Fruit fly (Drosophila melanogaster) whole organism, embryonic: ENCODE measurements around the gene CG14082.
A peak's percentile ranks its signal among the peaks of the same experiment; 100 is the strongest.

ENCODE experiments used
- Adf1 ChIP-seq: fragments of 200-800 bp; sonication (Bioruptor generic); IDR thresholded peaks from 2 replicates; pipeline ENCODE4 v1.3.6; 2022; ENCODE audit warnings: missing biosample characterization, missing genetic modification characterization
- Bgb ChIP-seq: fragments of 200-800 bp; sonication (Bioruptor generic); IDR thresholded peaks from 2 replicates; pipeline ENCODE4 v1.3.6; 2022; ENCODE audit warnings: missing biosample characterization, missing genetic modification characterization; ENCODE audit not compliant: partially characterized antibody
- CG10274 ChIP-seq: fragments of 200-800 bp; sonication (Bioruptor generic); optimal IDR thresholded peaks from 3 replicates; lab custom pipeline; 2017; ENCODE audit warnings: missing biosample characterization, mild to moderate bottlenecking, missing genetic modification characterization
- CG10979 ChIP-seq: fragments of 200-800 bp; sonication (Bioruptor generic); optimal IDR thresholded peaks from 2 replicates; lab custom pipeline; 2018; ENCODE audit warnings: missing biosample characterization, mild to moderate bottlenecking, missing genetic modification characterization, moderate library complexity
- CG12155 ChIP-seq: fragments of 200-800 bp; sonication (Bioruptor generic); optimal IDR thresholded peaks from 3 replicates; lab custom pipeline; 2016; ENCODE audit warnings: missing biosample characterization, missing genetic modification characterization
- CG12391 ChIP-seq: fragments of 200-800 bp; sonication (Bioruptor generic); optimal IDR thresholded peaks from 3 replicates; lab custom pipeline; 2018; ENCODE audit warnings: missing biosample characterization, mild to moderate bottlenecking, missing genetic modification characterization, moderate library complexity
- CG14014 ChIP-seq: fragments of 200-800 bp; sonication (Bioruptor generic); IDR thresholded peaks from 2 replicates; pipeline ENCODE4 v1.3.6; 2022; ENCODE audit warnings: missing biosample characterization, missing genetic modification characterization
- CG1603 ChIP-seq: fragments of 200-800 bp; sonication (Bioruptor generic); optimal IDR thresholded peaks from 2 replicates; lab custom pipeline; 2019; ENCODE audit warnings: missing biosample characterization, mild to moderate bottlenecking, missing genetic modification characterization, moderate library complexity
- CG16779 ChIP-seq: fragments of 200-800 bp; sonication (Bioruptor generic); IDR thresholded peaks from 2 replicates; pipeline ENCODE4 v1.3.6; 2022; ENCODE audit warnings: missing biosample characterization, missing genetic modification characterization
- CG17829 ChIP-seq: fragments of 200-800 bp; optimal IDR thresholded peaks from 2 replicates; lab custom pipeline; 2019; ENCODE audit warnings: missing biosample characterization, mild to moderate bottlenecking, missing genetic modification characterization, moderate library complexity
- CG18262 ChIP-seq: fragments of 200-800 bp; optimal IDR thresholded peaks from 3 replicates; lab custom pipeline; 2019; ENCODE audit warnings: missing biosample characterization, mild to moderate bottlenecking, missing genetic modification characterization, moderate library complexity
- CG31388 ChIP-seq: fragments of 200-800 bp; sonication (Bioruptor generic); optimal IDR thresholded peaks from 2 replicates; lab custom pipeline; 2016; ENCODE audit warnings: missing biosample characterization, missing genetic modification characterization
- CG33557 ChIP-seq: fragments of 200-800 bp; sonication (Bioruptor generic); optimal IDR thresholded peaks from 2 replicates; lab custom pipeline; 2019; ENCODE audit warnings: missing biosample characterization, mild to moderate bottlenecking, missing genetic modification characterization, moderate library complexity
- CG4360 ChIP-seq: fragments of 200-800 bp; sonication (Bioruptor generic); IDR thresholded peaks from 2 replicates; pipeline ENCODE4 v1.3.6; 2022; ENCODE audit warnings: missing biosample characterization, missing genetic modification characterization
- CG5245 ChIP-seq: fragments of 200-800 bp; sonication (Bioruptor generic); optimal IDR thresholded peaks from 3 replicates; lab custom pipeline; 2016; ENCODE audit warnings: missing biosample characterization, missing genetic modification characterization
- CG6791 ChIP-seq: fragments of 200-800 bp; sonication (Bioruptor generic); IDR thresholded peaks from 3 replicates; pipeline ENCODE4 v1.3.6; 2022; ENCODE audit warnings: missing biosample characterization, missing genetic modification characterization; ENCODE audit not compliant: partially characterized antibody
- CG9437 ChIP-seq: fragments of 200-800 bp; sonication (Bioruptor generic); optimal IDR thresholded peaks from 2 replicates; lab custom pipeline; 2018; ENCODE audit warnings: missing biosample characterization, mild to moderate bottlenecking, missing genetic modification characterization
- Camta ChIP-seq: fragments of 200-800 bp; sonication (Bioruptor generic); optimal IDR thresholded peaks from 2 replicates; lab custom pipeline; 2016; ENCODE audit warnings: missing biosample characterization, missing genetic modification characterization
- D ChIP-seq, 2 experiments: fragments of 200-800 bp in 1 of 2; fragments of >200 bp in 1 of 2; sonication (Bioruptor generic) in 1 of 2; optimal IDR thresholded peaks; 2 replicates in 1 of 2; 3 replicates in 1 of 2; lab custom pipeline; 2017; ENCODE audit warnings: mild to moderate bottlenecking in 1 of 2, missing biosample characterization in 1 of 2, missing genetic modification characterization in 1 of 2, missing genetic modification reagents in 1 of 2
- D19A ChIP-seq: fragments of 200-800 bp; optimal IDR thresholded peaks from 3 replicates; lab custom pipeline; 2019; ENCODE audit warnings: missing biosample characterization, mild to moderate bottlenecking, missing genetic modification characterization, moderate library complexity
- Dbx ChIP-seq: fragments of 200-800 bp; sonication (Bioruptor generic); IDR thresholded peaks from 3 replicates; pipeline ENCODE4 v1.3.6; 2022; ENCODE audit warnings: missing biosample characterization, missing genetic modification characterization
- Deaf1 ChIP-seq: fragments of 200-800 bp; optimal IDR thresholded peaks from 3 replicates; lab custom pipeline; 2019; ENCODE audit warnings: missing biosample characterization, mild to moderate bottlenecking, missing genetic modification characterization, moderate library complexity
- Ets65A ChIP-seq: fragments of 200-800 bp; sonication (Bioruptor generic); peaks from one replicate; lab custom pipeline; 2016; ENCODE audit warnings: missing biosample characterization, missing genetic modification characterization
- Lim3 ChIP-seq: fragments of 200-800 bp; sonication (Bioruptor generic); IDR thresholded peaks from 2 replicates; pipeline ENCODE4 v1.3.6; 2022; ENCODE audit warnings: missing biosample characterization, missing genetic modification characterization
- Med ChIP-seq: fragments of 200-800 bp; sonication (Bioruptor generic); peaks from one replicate; lab custom pipeline; 2016; ENCODE audit warnings: missing biosample characterization, missing genetic modification characterization, mild to moderate bottlenecking, inconsistent platforms, moderate library complexity
- PHDP ChIP-seq: fragments of 200-800 bp; sonication (Bioruptor generic); optimal IDR thresholded peaks from 3 replicates; lab custom pipeline; 2018; ENCODE audit warnings: missing biosample characterization, mild to moderate bottlenecking, missing genetic modification characterization, moderate library complexity
- Ssrp ChIP-seq: fragments of 200-800 bp; sonication (Bioruptor generic); optimal IDR thresholded peaks from 2 replicates; lab custom pipeline; 2018; ENCODE audit warnings: missing biosample characterization, mild to moderate bottlenecking, missing genetic modification characterization, moderate library complexity
- ara ChIP-seq: fragments of 200-800 bp; sonication (Bioruptor generic); IDR thresholded peaks from 2 replicates; pipeline ENCODE4 v1.3.6; 2022; ENCODE audit warnings: missing biosample characterization, missing genetic modification characterization
- az2 ChIP-seq: fragments of 200-800 bp; sonication (Bioruptor generic); optimal IDR thresholded peaks from 3 replicates; lab custom pipeline; 2016; ENCODE audit warnings: missing biosample characterization, missing genetic modification characterization
- br ChIP-seq: fragments of >200 bp; optimal IDR thresholded peaks from 2 replicates; lab custom pipeline; 2017
- bsh ChIP-seq, 2 experiments: fragments of 200-800 bp; sonication (Bioruptor generic); optimal IDR thresholded peaks; 2 replicates each; lab custom pipeline; 2017 to 2018; ENCODE audit warnings: mild to moderate bottlenecking in 2 of 2, missing biosample characterization in 2 of 2, missing genetic modification characterization in 2 of 2, moderate library complexity in 1 of 2
- croc ChIP-seq: fragments of 200-800 bp; sonication (Bioruptor generic); conservative IDR thresholded peaks from 3 replicates; pipeline ENCODE4 v1.3.6; 2022; ENCODE audit warnings: missing biosample characterization, missing genetic modification characterization
- crol ChIP-seq: fragments of 200-800 bp; sonication (Bioruptor generic); IDR thresholded peaks from 2 replicates; pipeline ENCODE4 v1.3.6; 2022; ENCODE audit warnings: missing biosample characterization, missing genetic modification characterization
- dmrt11E ChIP-seq: fragments of 200-800 bp; sonication (Bioruptor generic); optimal IDR thresholded peaks from 3 replicates; lab custom pipeline; 2018; ENCODE audit warnings: missing biosample characterization, mild to moderate bottlenecking, missing genetic modification characterization, moderate library complexity
- emc ChIP-seq: fragments of 200-800 bp; sonication (Bioruptor generic); optimal IDR thresholded peaks from 2 replicates; lab custom pipeline; 2016; ENCODE audit warnings: missing biosample characterization, missing genetic modification characterization
- fd96Cb ChIP-seq: fragments of 200-800 bp; sonication (Bioruptor generic); optimal IDR thresholded peaks from 2 replicates; lab custom pipeline; 2018; ENCODE audit warnings: missing biosample characterization, mild to moderate bottlenecking, missing genetic modification characterization, moderate library complexity
- gem ChIP-seq: fragments of 200-800 bp; sonication (Bioruptor generic); optimal IDR thresholded peaks from 2 replicates; lab custom pipeline; 2019; ENCODE audit warnings: missing biosample characterization, mild to moderate bottlenecking, missing genetic modification characterization, moderate library complexity
- h ChIP-seq: fragments of >200 bp; optimal IDR thresholded peaks from 2 replicates; lab custom pipeline; 2017
- jigr1 ChIP-seq: fragments of 200-800 bp; sonication (Bioruptor generic); IDR thresholded peaks from 3 replicates; pipeline ENCODE4 v1.3.6; 2022; ENCODE audit warnings: missing biosample characterization, missing genetic modification characterization
- lbe ChIP-seq: fragments of 200-800 bp; sonication (Bioruptor generic); optimal IDR thresholded peaks from 2 replicates; lab custom pipeline; 2016; ENCODE audit warnings: missing biosample characterization, mild to moderate bottlenecking, missing genetic modification characterization
- mld ChIP-seq: fragments of 200-800 bp; sonication (Bioruptor generic); IDR thresholded peaks from 3 replicates; pipeline ENCODE4 v1.3.6; 2022; ENCODE audit warnings: missing biosample characterization, missing genetic modification characterization; ENCODE audit not compliant: partially characterized antibody
- nom ChIP-seq: fragments of 200-800 bp; sonication (Bioruptor generic); optimal IDR thresholded peaks from 2 replicates; lab custom pipeline; 2017; ENCODE audit warnings: missing biosample characterization, missing genetic modification characterization, mild to moderate bottlenecking, moderate library complexity, missing genetic modification reagents
- pan ChIP-seq, 4 experiments: fragments of >200 bp in 3 of 4; fragments of 200-800 bp in 1 of 4; sonication (Bioruptor generic) in 1 of 4; optimal IDR thresholded peaks in 3 of 4; IDR thresholded peaks in 1 of 4; 2 replicates each; pipeline versions ENCODE4 v1.3.6 to Lab custom; 2017 to 2022; ENCODE audit warnings: missing biosample characterization in 2 of 4, missing genetic modification characterization in 2 of 4, mixed read lengths in 1 of 4
- phol ChIP-seq: fragments of 200-800 bp; sonication (Bioruptor generic); optimal IDR thresholded peaks from 3 replicates; lab custom pipeline; 2018; ENCODE audit warnings: missing biosample characterization, mild to moderate bottlenecking, missing genetic modification characterization, moderate library complexity
- row ChIP-seq: fragments of 200-800 bp; sonication (Bioruptor generic); IDR thresholded peaks from 3 replicates; pipeline ENCODE4 v1.3.6; 2022; ENCODE audit warnings: missing biosample characterization, missing genetic modification characterization
- sens ChIP-seq: fragments of 200-800 bp; sonication (Bioruptor generic); peaks from one replicate; lab custom pipeline; 2016; ENCODE audit warnings: missing biosample characterization, missing genetic modification characterization
- unpg ChIP-seq: fragments of 200-800 bp; sonication (Bioruptor generic); optimal IDR thresholded peaks from 3 replicates; lab custom pipeline; 2018; ENCODE audit warnings: missing biosample characterization, mild to moderate bottlenecking, missing genetic modification characterization, moderate library complexity

Gene CG14082

DNA sequence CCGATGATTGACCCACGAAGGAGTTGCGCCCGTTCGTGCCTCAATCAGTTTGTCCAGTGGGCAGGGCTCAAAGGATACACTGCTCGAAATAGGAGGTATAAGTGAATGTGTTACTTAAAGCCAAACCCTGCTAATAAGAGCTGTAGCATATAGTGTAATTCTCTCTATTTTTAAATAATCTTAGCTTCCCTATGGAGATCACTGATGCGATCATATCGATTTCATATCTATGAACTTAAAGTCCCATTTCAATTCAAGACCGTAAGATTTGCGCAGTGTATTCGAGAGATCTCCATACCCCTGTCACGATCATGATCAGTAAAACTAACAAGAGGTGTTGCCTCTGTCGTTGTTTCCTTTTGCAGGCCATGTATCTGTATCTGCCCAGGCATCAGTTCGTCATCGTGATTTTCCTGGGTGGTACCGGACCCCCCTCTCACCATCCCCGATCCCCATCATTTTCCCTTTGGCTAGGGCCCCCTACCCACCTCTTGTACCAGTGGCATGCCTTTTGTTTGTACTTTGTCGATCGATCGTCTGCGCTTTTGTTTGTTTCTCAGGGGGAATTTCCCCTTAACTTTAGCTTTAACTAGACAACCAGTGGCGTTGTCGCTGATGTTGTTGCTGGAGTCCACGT, 34.4 kb upstream of the CG14082 start (continued):
- TF ChIP-seq h (lab: Kevin White, UChicago) (no peak), bsh (GFP tag; optimal IDR thresholded peaks at IDR 0.05; lab: Kevin White, UChicago) (peak in 1 of 2 experiments; percentile 88), jigr1 (no peak), pan (optimal IDR thresholded peaks at IDR 0.05; lab: Kevin White, UChicago) (no peak), pan (GFP tag; optimal IDR thresholded peaks at IDR 0.05 in 1 of 2, IDR thresholded peaks at IDR 0.05 in 1 of 2) (no peak), CG33557 (GFP tag; lab: Kevin White, UChicago) (no peak), PHDP (no peak), emc (GFP tag; lab: Kevin White, UChicago) (no peak), Camta (GFP tag; lab: Kevin White, UChicago) (no peak), CG5245 (GFP tag; lab: Kevin White, UChicago) (no peak), CG4360 (GFP tag; lab: Robert Waterston, UW) (peak; percentile 47), dmrt11E (tag; lab: Kevin White, UChicago) (peak; percentile 42), D (optimal IDR thresholded peaks at IDR 0.05; lab: Kevin White, UChicago) (peak; percentile 12), D (GFP tag; optimal IDR thresholded peaks at IDR 0.05; lab: Kevin White, UChicago) (no peak), CG12391 (tag; lab: Kevin White, UChicago) (no peak), CG12155 (GFP tag; lab: Kevin White, UChicago) (no peak), br (lab: Kevin White, UChicago) (no peak), Med (GFP tag; lab: Kevin White, UChicago) (peak; percentile 27), CG6791 (no peak), CG17829 (tag; lab: Kevin White, UChicago) (no peak), unpg (GFP tag; lab: Kevin White, UChicago) (peak; percentile 11), gem (peak; percentile 25), Adf1 (GFP tag; lab: Robert Waterston, UW) (no peak), CG1603 (tag; lab: Kevin White, UChicago) (peak; percentile 38), nom (peak; percentile 81), sens (peak; percentile 60), row (peak; percentile 22; the same call in 1 of the 3 replicates), az2 (GFP tag; lab: Kevin White, UChicago) (no peak), phol (tag; lab: Kevin White, UChicago) (peak; percentile 13), Dbx (GFP tag; lab: Robert Waterston, UW) (no peak), CG10979 (tag; lab: Kevin White, UChicago) (peak; percentile 9), croc (no peak)
- TF ChIP-seq, all 482 proteins: peak for 27

DNA sequence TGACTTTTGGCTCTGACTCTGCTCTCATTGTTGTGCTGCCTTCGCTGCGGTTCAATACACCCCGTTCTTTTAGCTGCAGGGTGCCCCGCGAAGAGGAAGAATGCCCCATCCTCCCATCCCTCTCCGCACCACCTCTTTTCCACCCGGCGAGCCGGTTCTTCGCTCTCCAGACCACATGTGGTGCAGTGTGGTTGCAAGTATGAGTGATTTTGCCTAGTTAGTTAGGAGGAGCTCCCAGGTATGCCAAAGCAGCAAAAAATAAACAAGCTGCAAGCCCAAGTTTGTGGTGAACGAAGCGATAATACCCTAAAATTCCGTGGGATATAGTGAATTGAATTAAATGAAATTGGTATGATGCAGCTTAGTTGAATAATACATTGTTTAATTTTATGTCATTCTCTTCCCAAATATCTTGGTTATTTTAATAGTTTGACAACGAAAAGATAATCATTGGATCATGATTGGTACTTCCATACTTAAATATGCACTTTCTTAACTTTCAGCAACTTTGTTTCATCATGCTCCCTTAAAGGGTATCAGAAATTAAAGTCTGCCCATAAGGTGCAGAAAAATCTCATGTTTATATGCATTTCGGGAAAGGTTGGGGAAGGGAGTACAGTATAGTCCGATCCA, 33.5 kb upstream of the CG14082 start:
- TF ChIP-seq Ssrp (tag; lab: Kevin White, UChicago): peak; percentile 4
- TF ChIP-seq bsh (GFP tag; optimal IDR thresholded peaks at IDR 0.05; lab: Kevin White, UChicago): peak in 1 of 2 experiments; percentile 68
- peak; percentile 59 for TF ChIP-seq D19A
- peak; percentile 53 for TF ChIP-seq lbe
- peak; percentile 25 for TF ChIP-seq gem
- 0 out of 2 replicates have a peak, but pooled peaks have one; percentile 5 for TF ChIP-seq ara (GFP tag; lab: Robert Waterston, UW)
- peak; percentile 27 for TF ChIP-seq Ets65A (GFP tag; lab: Kevin White, UChicago)
- TF ChIP-seq Lim3: no peak
- 0 out of 3 replicates have a peak, but pooled peaks have one; percentile 29 for TF ChIP-seq row
- TF ChIP-seq Deaf1: no peak
- peak; percentile 18 for TF ChIP-seq fd96Cb (tag; lab: Kevin White, UChicago)
- 0 out of 2 replicates have a peak, but pooled peaks have one; percentile 19 for TF ChIP-seq CG16779
- peak; percentile 81 for TF ChIP-seq CG10274 (GFP tag; lab: Kevin White, UChicago)
- peak; percentile 93 for TF ChIP-seq crol (GFP tag; lab: Robert Waterston, UW)
- TF ChIP-seq phol (tag; lab: Kevin White, UChicago): peak; percentile 3
- TF ChIP-seq CG14014 (GFP tag; lab: Robert Waterston, UW): 0 out of 2 replicates have a peak, but pooled peaks have one; percentile 13
- TF ChIP-seq mld (GFP tag; lab: Robert Waterston, UW): 0 out of 3 replicates have a peak, but pooled peaks have one; percentile 6
- TF ChIP-seq CG31388: no peak
- TF ChIP-seq CG18262 (tag; lab: Kevin White, UChicago): peak; percentile 35
- TF ChIP-seq dmrt11E (tag; lab: Kevin White, UChicago): peak; percentile 15
- TF ChIP-seq CG9437: no peak
- TF ChIP-seq Dbx (GFP tag; lab: Robert Waterston, UW): no peak
- TF ChIP-seq Bgb: no peak
